Worm (Caenorhabditis elegans): ENCODE data around the gene ZK930.7.

- TF ChIP-seq dao-5 (tag; optimal IDR thresholded peaks at IDR 0.05) (no peak), W03F9.2 (tag; optimal IDR thresholded peaks at IDR 0.05) (no peak), him-1 (tag; optimal IDR thresholded peaks at IDR 0.05) (no peak)
These were observed 34.6 kb upstream of the ZK930.7 start for ce11 chrII:11879784-11880183.
